Worm (Caenorhabditis elegans): ENCODE data around the gene C16A11.3.

ce11 chrII:4219062-4219461, 10.3 kb upstream of the C16A11.3 start, which contains the start of gene F31D5.1:
- no peak for TF ChIP-seq nhr-23 (tag; optimal IDR thresholded peaks at IDR 0.05)
- no peak for TF ChIP-seq lsy-2 (tag; optimal IDR thresholded peaks at IDR 0.05)
- no peak for TF ChIP-seq nhr-6 (tag; optimal IDR thresholded peaks at IDR 0.05)
- TF ChIP-seq aly-2 (tag; optimal IDR thresholded peaks at IDR 0.05), result no peak
